Worm (Caenorhabditis elegans): Measurements from ENCODE around the gene Y116A8C.465.

- TF ChIP-seq cog-1 (tag; optimal IDR thresholded peaks at IDR 0.05) = no peak
- no peak for TF ChIP-seq med-1 (GFP tag; optimal IDR thresholded peaks at IDR 0.05; ENCODE audit: insufficient read depth)
Observed at ce11 chrIV:17093701-17094100, 28.7 kb downstream of the Y116A8C.465 start, which contains the start of gene Y116A8C.29.
